Worm (Caenorhabditis elegans): Measurements from ENCODE around the gene Y57G11C.1130.
A peak's percentile ranks its signal among the peaks of the same experiment; 100 is the strongest.

Gene Y57G11C.1130

DNA sequence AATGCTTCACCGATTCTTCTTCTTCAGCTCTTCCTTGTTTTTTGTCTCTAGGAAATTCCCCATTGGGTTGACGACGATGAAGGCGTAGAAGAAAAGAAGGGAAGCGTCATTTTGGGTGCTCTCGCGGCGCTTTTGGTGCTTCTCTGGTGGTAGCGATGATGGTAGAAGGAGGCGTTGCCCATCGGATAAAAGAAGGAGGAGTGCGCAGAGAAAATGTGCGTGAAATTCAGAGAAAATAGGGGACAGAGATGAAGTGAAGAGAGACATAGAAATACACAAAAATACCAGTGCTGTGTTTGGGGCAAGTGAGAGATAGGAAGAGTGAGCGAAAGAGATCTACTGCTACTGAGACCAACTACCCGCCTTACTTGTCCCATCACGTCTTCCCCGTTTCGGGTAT lies 24.6 kb downstream of the Y57G11C.1130 start, which contains the start of gene oig-5:
oig-5 (plus strand) TSS at position 301 of the 400 bp plus-strand sequence.
- no peak for TF ChIP-seq ets-5 (GFP tag; IDR thresholded peaks at IDR 0.05)
- peak; percentile 5 for TF ChIP-seq ceh-8 (GFP tag; optimal IDR thresholded peaks at IDR 0.05)
- TF ChIP-seq C16A3.4 (tag; optimal IDR thresholded peaks at IDR 0.05): no peak
- TF ChIP-seq mab-9 (GFP tag; IDR thresholded peaks at IDR 0.05): 0 out of 2 replicates have a peak, but pooled peaks have one; percentile 7

DNA sequence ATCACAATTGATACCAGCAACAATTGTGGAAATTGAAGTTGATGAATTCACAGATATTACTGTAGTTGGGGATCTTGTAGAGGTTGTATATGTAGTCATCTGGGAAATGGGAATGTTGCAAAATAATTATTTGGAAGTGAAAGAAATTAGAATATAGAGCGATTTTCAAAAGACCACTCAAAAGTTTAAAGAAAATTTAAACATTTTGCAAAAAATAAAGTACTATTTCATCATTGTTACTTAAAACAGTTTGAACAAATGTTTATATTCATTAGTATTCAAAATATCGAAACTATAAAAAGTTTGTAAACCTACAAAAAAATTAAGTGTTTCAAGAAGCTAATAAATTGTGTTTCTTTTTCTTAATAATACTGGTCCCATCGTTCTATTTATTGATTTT lies 34.0 kb downstream of the Y57G11C.1130 start, which contains the start of gene Y57G11C.46:
Y57G11C.46 (minus strand) TSS at position 101 of the 400 bp plus-strand sequence.
- TF ChIP-seq nhr-12 (tag; optimal IDR thresholded peaks at IDR 0.05) (no peak), egl-27 (tag; optimal IDR thresholded peaks at IDR 0.05) (no peak), Y116A8C.19 (tag; optimal IDR thresholded peaks at IDR 0.05; ENCODE audit: borderline replicate concordance) (no peak), unc-130 (tag; optimal IDR thresholded peaks at IDR 0.05) (no peak), hlh-4 (tag; optimal IDR thresholded peaks at IDR 0.05) (no peak), nhr-47 (tag; optimal IDR thresholded peaks at IDR 0.05) (no peak), efl-3 (GFP tag; optimal IDR thresholded peaks at IDR 0.05) (no peak), mep-1 (tag; optimal IDR thresholded peaks at IDR 0.05) (no peak), mef-2 (tag; optimal IDR thresholded peaks at IDR 0.05) (no peak), ceh-88 (GFP tag; IDR thresholded peaks at IDR 0.05) (no peak), mab-9 (GFP tag; IDR thresholded peaks at IDR 0.05) (no peak), ets-5 (GFP tag; IDR thresholded peaks at IDR 0.05) (no peak), ceh-63 (GFP tag; optimal IDR thresholded peaks at IDR 0.05) (no peak), lsy-2 (tag; optimal IDR thresholded peaks at IDR 0.05) (no peak), F16B12.6 (tag; optimal IDR thresholded peaks at IDR 0.05) (no peak), nhr-11 (tag; optimal IDR thresholded peaks at IDR 0.05) (no peak), nhr-90 (tag; optimal IDR thresholded peaks at IDR 0.05; ENCODE audit: poor library complexity) (no peak), lin-14 (GFP tag; optimal IDR thresholded peaks at IDR 0.05) (no peak), unc-62 (GFP tag; optimal IDR thresholded peaks at IDR 0.05) (no peak), fkh-10 (GFP tag; optimal IDR thresholded peaks at IDR 0.05) (no peak)

DNA sequence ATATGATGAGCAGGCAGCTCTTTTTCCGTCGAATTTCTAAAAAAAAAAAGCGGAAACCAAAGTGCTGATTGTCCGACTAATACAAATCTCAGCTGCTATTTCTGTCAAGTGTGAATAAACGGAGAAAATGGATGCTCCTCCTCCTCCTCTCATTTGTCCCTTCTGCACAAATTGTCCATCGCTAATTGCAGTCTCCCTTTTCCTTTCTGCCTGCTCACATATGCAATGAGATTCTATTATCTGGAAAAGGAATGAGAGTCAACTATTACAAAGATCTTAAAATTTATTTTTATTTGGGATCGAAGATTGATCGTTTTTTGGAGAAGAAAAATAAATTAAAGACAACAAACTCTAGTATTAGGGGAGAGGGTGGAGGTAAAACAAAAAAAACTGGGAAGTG lies 40.0 kb downstream of the Y57G11C.1130 start:
- TF ChIP-seq Y116A8C.19 (tag; optimal IDR thresholded peaks at IDR 0.05; ENCODE audit: borderline replicate concordance) (no peak), hlh-17 (GFP tag; optimal IDR thresholded peaks at IDR 0.05; ENCODE audit: borderline replicate concordance) (no peak), mab-9 (GFP tag; IDR thresholded peaks at IDR 0.05) (no peak), jun-1 (tag; optimal IDR thresholded peaks at IDR 0.05) (no peak), grh-1 (GFP tag; IDR thresholded peaks at IDR 0.05) (no peak; the same call in 1 of the 2 replicates), mep-1 (tag; optimal IDR thresholded peaks at IDR 0.05) (no peak), C34B4.2 (tag; optimal IDR thresholded peaks at IDR 0.05) (no peak), ama-1 (optimal IDR thresholded peaks at IDR 0.05) (peak; percentile 38), ceh-90 (tag; optimal IDR thresholded peaks at IDR 0.05) (no peak), vab-15 (tag; optimal IDR thresholded peaks at IDR 0.05) (no peak), mdl-1 (tag; optimal IDR thresholded peaks at IDR 0.05) (no peak), hpl-2 (GFP tag; optimal IDR thresholded peaks at IDR 0.05) (no peak), nhr-11 (tag; optimal IDR thresholded peaks at IDR 0.05) (no peak), fkh-10 (GFP tag; optimal IDR thresholded peaks at IDR 0.05) (no peak), C16A3.4 (tag; optimal IDR thresholded peaks at IDR 0.05) (no peak), snpc-4 (tag; optimal IDR thresholded peaks at IDR 0.05) (no peak), elt-2 (tag; optimal IDR thresholded peaks at IDR 0.05) (no peak), lin-15B (tag; optimal IDR thresholded peaks at IDR 0.05) (no peak), egl-27 (tag; optimal IDR thresholded peaks at IDR 0.05) (no peak), rnt-1 (tag; optimal IDR thresholded peaks at IDR 0.05) (no peak), ztf-4 (tag; optimal IDR thresholded peaks at IDR 0.05) (peak; percentile 37), egl-13 (tag; optimal IDR thresholded peaks at IDR 0.05) (no peak), fos-1 (tag; optimal IDR thresholded peaks at IDR 0.05) (no peak), elt-3 (tag; optimal IDR thresholded peaks at IDR 0.05) (peak in 1 of 6 experiments; percentile 2), zag-1 (tag; optimal IDR thresholded peaks at IDR 0.05) (no peak), pag-3 (tag; optimal IDR thresholded peaks at IDR 0.05; ENCODE audit: borderline replicate concordance, insufficient read depth) (no peak), aly-2 (tag; optimal IDR thresholded peaks at IDR 0.05) (peak; percentile 95), mef-2 (tag; optimal IDR thresholded peaks at IDR 0.05) (no peak), lin-14 (GFP tag; optimal IDR thresholded peaks at IDR 0.05) (no peak), nhr-84 (tag; optimal IDR thresholded peaks at IDR 0.05) (no peak), ceh-63 (GFP tag; optimal IDR thresholded peaks at IDR 0.05) (no peak), swsn-7 (tag; optimal IDR thresholded peaks at IDR 0.05) (peak; percentile 10), ceh-82 (tag; optimal IDR thresholded peaks at IDR 0.05) (no peak), nhr-28 (tag; optimal IDR thresholded peaks at IDR 0.05) (no peak), unc-62 (GFP tag; optimal IDR thresholded peaks at IDR 0.05) (no peak), blmp-1 (tag; optimal IDR thresholded peaks at IDR 0.05) (no peak), dsc-1 (tag; optimal IDR thresholded peaks at IDR 0.05) (no peak)
